Fruit fly (Drosophila melanogaster) whole organism, embryonic: ENCODE data around the gene CG15742.
A peak's percentile ranks its signal among the peaks of the same experiment; 100 is the strongest.

Source experiments
- Adf1 ChIP-seq: fragments of 200-800 bp; sonication (Bioruptor generic); IDR thresholded peaks from 2 replicates; pipeline ENCODE4 v1.3.6; 2022; ENCODE audit warnings: missing biosample characterization, missing genetic modification characterization
- Atf-2 ChIP-seq: fragments of 200-800 bp; sonication (Bioruptor generic); optimal IDR thresholded peaks from 2 replicates; lab custom pipeline; 2016; ENCODE audit warnings: missing biosample characterization, missing genetic modification characterization
- CG11093 ChIP-seq: fragments of 200-800 bp; sonication (Bioruptor generic); IDR thresholded peaks from 3 replicates; pipeline ENCODE4 v1.3.6; 2022; ENCODE audit warnings: missing biosample characterization, missing genetic modification characterization
- CG11456 ChIP-seq: fragments of 200-800 bp; sonication (Bioruptor generic); IDR thresholded peaks from 3 replicates; pipeline ENCODE4 v1.3.6; 2022; ENCODE audit warnings: missing biosample characterization, missing genetic modification characterization
- CG1233 ChIP-seq: fragments of 200-800 bp; sonication (Bioruptor generic); optimal IDR thresholded peaks from 4 replicates; lab custom pipeline; 2018; ENCODE audit warnings: missing biosample characterization, mild to moderate bottlenecking, missing genetic modification characterization
- CG15073 ChIP-seq: fragments of 200-800 bp; sonication (Bioruptor generic); optimal IDR thresholded peaks from 2 replicates; lab custom pipeline; 2016; ENCODE audit warnings: missing biosample characterization, missing genetic modification characterization
- CG15696 ChIP-seq: fragments of 200-800 bp; sonication (Bioruptor generic); optimal IDR thresholded peaks from 2 replicates; lab custom pipeline; 2019; ENCODE audit warnings: missing biosample characterization, mild to moderate bottlenecking, missing genetic modification characterization, moderate library complexity
- CG2889 ChIP-seq: fragments of 200-800 bp; sonication (Bioruptor generic); IDR thresholded peaks from 3 replicates; pipeline ENCODE4 v1.3.6; 2022; ENCODE audit warnings: missing biosample characterization, missing genetic modification characterization
- CG30403 ChIP-seq: fragments of 200-800 bp; sonication (Bioruptor generic); optimal IDR thresholded peaks from 3 replicates; lab custom pipeline; 2016; ENCODE audit warnings: missing biosample characterization, missing genetic modification characterization
- CG3065 ChIP-seq: fragments of 200-800 bp; sonication (Bioruptor generic); optimal IDR thresholded peaks from 2 replicates; lab custom pipeline; 2016; ENCODE audit warnings: missing biosample characterization, missing genetic modification characterization
- CG32532 ChIP-seq: fragments of 200-800 bp; sonication (Bioruptor generic); IDR thresholded peaks from 2 replicates; pipeline ENCODE4 v1.3.6; 2022; ENCODE audit warnings: missing biosample characterization, missing genetic modification characterization
- CG34224 ChIP-seq: fragments of 200-800 bp; sonication (Bioruptor generic); IDR thresholded peaks from 3 replicates; pipeline ENCODE4 v1.3.6; 2022; ENCODE audit warnings: missing biosample characterization, missing genetic modification characterization; ENCODE audit not compliant: partially characterized antibody
- CG4424 ChIP-seq: fragments of 200-800 bp; sonication (Bioruptor generic); optimal IDR thresholded peaks from 3 replicates; lab custom pipeline; 2016; ENCODE audit warnings: missing biosample characterization, missing genetic modification characterization
- CG4617 ChIP-seq: fragments of 200-800 bp; sonication (Bioruptor generic); optimal IDR thresholded peaks from 3 replicates; lab custom pipeline; 2016; ENCODE audit warnings: missing biosample characterization, missing genetic modification characterization, borderline replicate concordance
- CG6791 ChIP-seq: fragments of 200-800 bp; sonication (Bioruptor generic); IDR thresholded peaks from 3 replicates; pipeline ENCODE4 v1.3.6; 2022; ENCODE audit warnings: missing biosample characterization, missing genetic modification characterization; ENCODE audit not compliant: partially characterized antibody
- CG8944 ChIP-seq: fragments of 200-800 bp; sonication (Bioruptor generic); optimal IDR thresholded peaks from 3 replicates; lab custom pipeline; 2016; ENCODE audit warnings: missing biosample characterization, missing genetic modification characterization
- CG9609 ChIP-seq: fragments of 200-800 bp; sonication (Bioruptor generic); optimal IDR thresholded peaks from 3 replicates; lab custom pipeline; 2016; ENCODE audit warnings: missing biosample characterization, missing genetic modification characterization
- CG9727 ChIP-seq: fragments of 200-800 bp; sonication (Bioruptor generic); optimal IDR thresholded peaks from 3 replicates; lab custom pipeline; 2017; ENCODE audit warnings: missing biosample characterization, mild to moderate bottlenecking, missing genetic modification characterization
- Dip2 ChIP-seq: fragments of 200-800 bp; sonication (Bioruptor generic); IDR thresholded peaks from 2 replicates; pipeline ENCODE4 v1.3.6; 2022; ENCODE audit warnings: missing biosample characterization, missing genetic modification characterization
- Ets97D ChIP-seq: fragments of 200-800 bp; sonication (Bioruptor generic); optimal IDR thresholded peaks from 3 replicates; lab custom pipeline; 2016; ENCODE audit warnings: missing biosample characterization, missing genetic modification characterization
- Hey ChIP-seq: fragments of 200-800 bp; sonication (Bioruptor generic); optimal IDR thresholded peaks from 3 replicates; lab custom pipeline; 2018; ENCODE audit warnings: missing biosample characterization, mild to moderate bottlenecking, missing genetic modification characterization
- Kr ChIP-seq: fragments of 200-800 bp; sonication (Bioruptor generic); optimal IDR thresholded peaks from 2 replicates; lab custom pipeline; 2017; ENCODE audit warnings: missing biosample characterization, mild to moderate bottlenecking, missing genetic modification characterization
- Max ChIP-seq: fragments of 200-800 bp; sonication (Bioruptor generic); optimal IDR thresholded peaks from 2 replicates; lab custom pipeline; 2016; ENCODE audit warnings: missing biosample characterization, mild to moderate bottlenecking, missing genetic modification characterization
- Oli ChIP-seq: fragments of 200-800 bp; sonication (Bioruptor generic); optimal IDR thresholded peaks from 2 replicates; lab custom pipeline; 2018; ENCODE audit warnings: missing biosample characterization, mild to moderate bottlenecking, missing genetic modification characterization, moderate library complexity
- PHDP ChIP-seq: fragments of 200-800 bp; sonication (Bioruptor generic); optimal IDR thresholded peaks from 3 replicates; lab custom pipeline; 2018; ENCODE audit warnings: missing biosample characterization, mild to moderate bottlenecking, missing genetic modification characterization, moderate library complexity
- Stat92E ChIP-seq, 3 experiments: fragments of >200 bp in 2 of 3; fragments of 200-800 bp in 1 of 3; sonication (Bioruptor generic) in 1 of 3; optimal IDR thresholded peaks; 2 replicates each; lab custom pipeline; 2017 to 2019; ENCODE audit warnings: missing biosample characterization in 3 of 3, missing genetic modification characterization in 3 of 3, mild to moderate bottlenecking in 1 of 3, moderate library complexity in 1 of 3
- Trl ChIP-seq, 3 experiments: fragments of >200 bp in 2 of 3; fragments of 200-800 bp in 1 of 3; sonication (Bioruptor generic) in 1 of 3; optimal IDR thresholded peaks; 2 replicates in 1 of 3; 3 replicates in 2 of 3; lab custom pipeline; 2016 to 2017; ENCODE audit warnings: missing biosample characterization in 1 of 3, missing genetic modification characterization in 1 of 3
- abd-A ChIP-seq: fragments of 200-800 bp; sonication (Bioruptor generic); optimal IDR thresholded peaks from 3 replicates; lab custom pipeline; 2019; ENCODE audit warnings: missing biosample characterization, mild to moderate bottlenecking, missing genetic modification characterization, moderate library complexity
- bsh ChIP-seq, 2 experiments: fragments of 200-800 bp; sonication (Bioruptor generic); optimal IDR thresholded peaks; 2 replicates each; lab custom pipeline; 2017 to 2018; ENCODE audit warnings: mild to moderate bottlenecking in 2 of 2, missing biosample characterization in 2 of 2, missing genetic modification characterization in 2 of 2, moderate library complexity in 1 of 2
- cg ChIP-seq: fragments of 200-800 bp; sonication (Bioruptor generic); optimal IDR thresholded peaks from 3 replicates; lab custom pipeline; 2019; ENCODE audit warnings: missing biosample characterization, mild to moderate bottlenecking, missing genetic modification characterization, moderate library complexity
- eyg ChIP-seq: fragments of 200-800 bp; sonication (Bioruptor generic); optimal IDR thresholded peaks from 3 replicates; lab custom pipeline; 2016; ENCODE audit warnings: missing biosample characterization, missing genetic modification characterization
- hkb ChIP-seq, 2 experiments: fragments of 200-800 bp in 1 of 2; fragments of >200 bp in 1 of 2; sonication (Bioruptor generic) in 1 of 2; IDR thresholded peaks in 1 of 2; optimal IDR thresholded peaks in 1 of 2; 2 replicates each; pipeline versions ENCODE4 v1.3.6 to Lab custom; 2017 to 2022; ENCODE audit warnings: missing biosample characterization in 1 of 2, missing genetic modification characterization in 1 of 2
- jumu ChIP-seq: fragments of 200-800 bp; sonication (Bioruptor generic); optimal IDR thresholded peaks from 3 replicates; lab custom pipeline; 2016; ENCODE audit warnings: missing biosample characterization, missing genetic modification characterization
- kay ChIP-seq: fragments of 200-800 bp; sonication (Bioruptor generic); optimal IDR thresholded peaks from 2 replicates; lab custom pipeline; 2016; ENCODE audit warnings: missing biosample characterization, missing genetic modification characterization
- lilli ChIP-seq: fragments of 200-800 bp; sonication (Bioruptor generic); optimal IDR thresholded peaks from 3 replicates; lab custom pipeline; 2016; ENCODE audit warnings: missing biosample characterization, missing genetic modification characterization
- luna ChIP-seq: fragments of 200-800 bp; sonication (Bioruptor generic); optimal IDR thresholded peaks from 2 replicates; lab custom pipeline; 2016; ENCODE audit warnings: missing biosample characterization, missing genetic modification characterization
- nmo ChIP-seq: fragments of 200-800 bp; sonication (Bioruptor generic); optimal IDR thresholded peaks from 2 replicates; lab custom pipeline; 2018; ENCODE audit warnings: missing biosample characterization, mild to moderate bottlenecking, missing genetic modification characterization, moderate library complexity
- onecut ChIP-seq: fragments of 200-800 bp; sonication (Bioruptor generic); IDR thresholded peaks from 2 replicates; pipeline ENCODE4 v1.3.6; 2022; ENCODE audit warnings: missing biosample characterization, missing genetic modification characterization
- pum ChIP-seq: fragments of 200-800 bp; sonication (Bioruptor generic); optimal IDR thresholded peaks from 2 replicates; lab custom pipeline; 2016; ENCODE audit warnings: missing biosample characterization, missing genetic modification characterization
- row ChIP-seq: fragments of 200-800 bp; sonication (Bioruptor generic); IDR thresholded peaks from 3 replicates; pipeline ENCODE4 v1.3.6; 2022; ENCODE audit warnings: missing biosample characterization, missing genetic modification characterization
- sd ChIP-seq: fragments of 200-800 bp; sonication (Bioruptor generic); optimal IDR thresholded peaks from 3 replicates; lab custom pipeline; 2018; ENCODE audit warnings: missing biosample characterization, mild to moderate bottlenecking, missing genetic modification characterization, moderate library complexity
- shn ChIP-seq: fragments of 200-800 bp; sonication (Bioruptor generic); optimal IDR thresholded peaks from 3 replicates; lab custom pipeline; 2016; ENCODE audit warnings: missing biosample characterization, missing genetic modification characterization
- trem ChIP-seq: fragments of 200-800 bp; optimal IDR thresholded peaks from 3 replicates; lab custom pipeline; 2019; ENCODE audit warnings: missing biosample characterization, mild to moderate bottlenecking, missing genetic modification characterization, moderate library complexity
- ttk ChIP-seq: fragments of 200-800 bp; sonication (Bioruptor generic); IDR thresholded peaks from 2 replicates; pipeline ENCODE4 v2.1.2; 2022; ENCODE audit warnings: missing biosample characterization, missing genetic modification characterization
- tup ChIP-seq: fragments of 200-800 bp; sonication (Bioruptor generic); optimal IDR thresholded peaks from 2 replicates; lab custom pipeline; 2016; ENCODE audit warnings: missing biosample characterization, mild to moderate bottlenecking, missing genetic modification characterization, moderate library complexity
- vvl ChIP-seq: fragments of 200-800 bp; sonication (Bioruptor generic); IDR thresholded peaks from 2 replicates; pipeline ENCODE4 v1.3.6; 2022; ENCODE audit warnings: missing biosample characterization, missing genetic modification characterization
- yki ChIP-seq: fragments of >200 bp; optimal IDR thresholded peaks from 3 replicates; lab custom pipeline; 2018

CG15742 gene

dm6 chrX:13233811-13234737 is 24.2 kb downstream of the CG15742 start (continued):
- TF ChIP-seq CG11093, result peak; percentile 75
- TF ChIP-seq PHDP (tag; lab: Kevin White, UChicago), result peak; percentile 61
- peak; percentile 89 for TF ChIP-seq row
- peak; percentile 75 for TF ChIP-seq CG32532 (GFP tag; lab: Robert Waterston, UW)
- TF ChIP-seq Hey (tag; lab: Kevin White, UChicago), result no peak
- TF ChIP-seq hkb (optimal IDR thresholded peaks at IDR 0.05; lab: Kevin White, UChicago), result no peak
- TF ChIP-seq hkb (GFP tag; IDR thresholded peaks at IDR 0.05; lab: Robert Waterston, UW), result peak; percentile 84
- peak in 1 of 3 experiments; percentile 69 for TF ChIP-seq Stat92E (GFP tag; optimal IDR thresholded peaks at IDR 0.05; lab: Kevin White, UChicago)
- peak; percentile 38 for TF ChIP-seq tup (GFP tag; lab: Kevin White, UChicago)
- TF ChIP-seq Ets97D (GFP tag; lab: Kevin White, UChicago), result peak; percentile 61
- peak; percentile 87 for TF ChIP-seq CG1233 (GFP tag; lab: Kevin White, UChicago)
- peak; percentile 95 for TF ChIP-seq vvl (GFP tag; lab: Robert Waterston, UW)
- peak; percentile 93 for TF ChIP-seq nmo
- TF ChIP-seq Max, result peak; percentile 75
- peak; percentile 60 for TF ChIP-seq kay
- TF ChIP-seq onecut, result peak; percentile 85
- TF ChIP-seq eyg, result peak; percentile 44
- peak; percentile 72 for TF ChIP-seq ttk (GFP tag; lab: Robert Waterston, UW)
- no peak for TF ChIP-seq CG3065
- TF ChIP-seq CG15073, result peak; percentile 46
- TF ChIP-seq jumu (GFP tag; lab: Kevin White, UChicago), result peak; percentile 88
- TF ChIP-seq abd-A (tag; lab: Kevin White, UChicago), result peak; percentile 17
- peak; percentile 70 for TF ChIP-seq CG8944
- TF ChIP-seq Kr (GFP tag; lab: Kevin White, UChicago), result peak; percentile 86
- peak; percentile 35 to 84 for TF ChIP-seq bsh (GFP tag; optimal IDR thresholded peaks at IDR 0.05; lab: Kevin White, UChicago)
- TF ChIP-seq pum, result peak; percentile 89
- peak; percentile 98 for TF ChIP-seq CG9727 (GFP tag; lab: Kevin White, UChicago)
- TF ChIP-seq CG30403, result peak; percentile 84
- TF ChIP-seq cg (GFP tag; lab: Kevin White, UChicago), result peak; percentile 26
- TF ChIP-seq luna (GFP tag; lab: Kevin White, UChicago), result no peak
- peak; percentile 63; the same call in 1 of the 3 replicates for TF ChIP-seq CG11456 (GFP tag; lab: Robert Waterston, UW)
- peak; percentile 85 for TF ChIP-seq Oli
- TF ChIP-seq Adf1 (GFP tag; lab: Robert Waterston, UW), result no peak
- TF ChIP-seq lilli, result peak; percentile 88
- TF ChIP-seq yki (lab: Kevin White, UChicago), result no peak
- TF ChIP-seq CG34224 (GFP tag; lab: Robert Waterston, UW), result no peak
- TF ChIP-seq sd, result peak; percentile 10
- peak; percentile 92 for TF ChIP-seq trem (tag; lab: Kevin White, UChicago)
- peak; percentile 9 for TF ChIP-seq CG4617
- peak; percentile 53 for TF ChIP-seq CG9609 (GFP tag; lab: Kevin White, UChicago)
- peak; percentile 97 for TF ChIP-seq CG15696 (tag; lab: Kevin White, UChicago)
- peak; percentile 87 for TF ChIP-seq Atf-2 (GFP tag; lab: Kevin White, UChicago)
- peak; percentile 23 to 47 for TF ChIP-seq Trl (optimal IDR thresholded peaks at IDR 0.05; lab: Kevin White, UChicago)
- TF ChIP-seq Trl (GFP tag; optimal IDR thresholded peaks at IDR 0.05; lab: Kevin White, UChicago), result peak; percentile 84
- peak; percentile 88 for TF ChIP-seq CG4424 (GFP tag; lab: Kevin White, UChicago)
- no peak for TF ChIP-seq shn (GFP tag; lab: Kevin White, UChicago)
- peak; percentile 84 for TF ChIP-seq CG2889 (GFP tag; lab: Robert Waterston, UW)
- TF ChIP-seq CG6791, result no peak
- no peak for TF ChIP-seq Dip2 (GFP tag; lab: Robert Waterston, UW)
